Worm (Caenorhabditis elegans) whole organism, late embryonic: Measurements from ENCODE around the gene C28D4.18.

Experiments used
- C38D4.7 ChIP-seq: fragments of 200-800 bp; sonication (Bioruptor generic); optimal IDR thresholded peaks from 2 replicates; lab custom pipeline; 2018; ENCODE audit warnings: mild to moderate bottlenecking, missing genetic modification characterization, moderate library complexity, missing compliant biosample characterization
- F13H6.1 ChIP-seq: sonication (generic microtip); optimal IDR thresholded peaks from 2 replicates; lab custom pipeline; 2016; ENCODE audit warnings: missing genetic modification characterization, missing compliant biosample characterization
- K09A11.1 ChIP-seq: sonication (generic microtip); optimal IDR thresholded peaks from 2 replicates; lab custom pipeline; 2017; ENCODE audit warnings: antibody characterized with exemption, mild to moderate bottlenecking, missing genetic modification characterization, missing compliant biosample characterization; ENCODE audit not compliant: insufficient read depth
- T23F11.4 ChIP-seq: fragments of 200-800 bp; sonication (Bioruptor generic); optimal IDR thresholded peaks from 2 replicates; lab custom pipeline; 2018; ENCODE audit warnings: mild to moderate bottlenecking, missing genetic modification characterization, missing compliant biosample characterization
- Y22D7AL.16 ChIP-seq: sonication (generic microtip); optimal IDR thresholded peaks from 2 replicates; lab custom pipeline; 2016; ENCODE audit warnings: missing genetic modification characterization, missing compliant biosample characterization
- ahr-1 ChIP-seq: sonication (generic microtip); optimal IDR thresholded peaks from 2 replicates; lab custom pipeline; 2016; ENCODE audit warnings: missing genetic modification characterization, missing compliant biosample characterization
- ceh-14 ChIP-seq: sonication (generic microtip); optimal IDR thresholded peaks from 2 replicates; lab custom pipeline; 2016; ENCODE audit warnings: missing genotype, missing genetic modification characterization, missing compliant biosample characterization
- ceh-2 ChIP-seq: sonication (generic microtip); optimal IDR thresholded peaks from 2 replicates; lab custom pipeline; 2016; ENCODE audit warnings: missing genotype, missing genetic modification characterization, missing compliant biosample characterization
- ceh-22 ChIP-seq: sonication (generic microtip); optimal IDR thresholded peaks from 2 replicates; lab custom pipeline; 2017; ENCODE audit warnings: missing biosample characterization, missing genetic modification characterization
- ceh-24 ChIP-seq: sonication (generic microtip); optimal IDR thresholded peaks from 2 replicates; lab custom pipeline; 2016; ENCODE audit warnings: mild to moderate bottlenecking, missing genetic modification characterization, missing compliant biosample characterization
- ceh-30 ChIP-seq: fragments of 150-350 bp; optimal IDR thresholded peaks from 2 replicates; lab custom pipeline; 2014; ENCODE audit warnings: missing biosample characterization, missing genetic modification characterization
- ceh-31 ChIP-seq: sonication (generic microtip); optimal IDR thresholded peaks from 2 replicates; lab custom pipeline; 2016; ENCODE audit warnings: missing genetic modification characterization, missing compliant biosample characterization
- ceh-45 ChIP-seq: fragments of 200-800 bp; sonication (Bioruptor generic); IDR thresholded peaks from 2 replicates; pipeline ENCODE4 v1.3.6; 2022; ENCODE audit warnings: missing genetic modification reagents, missing genetic modification characterization, missing compliant biosample characterization
- ceh-9 ChIP-seq: sonication (generic microtip); optimal IDR thresholded peaks from 2 replicates; lab custom pipeline; 2016; ENCODE audit warnings: mild to moderate bottlenecking, missing genetic modification characterization, inconsistent platforms, missing compliant biosample characterization
- elt-2 ChIP-seq: sonication (generic microtip); optimal IDR thresholded peaks from 2 replicates; lab custom pipeline; 2016; ENCODE audit warnings: missing genetic modification reagents, missing genetic modification characterization, missing compliant biosample characterization
- elt-4 ChIP-seq: sonication (generic microtip); optimal IDR thresholded peaks from 2 replicates; lab custom pipeline; 2016; ENCODE audit warnings: missing genetic modification characterization, missing compliant biosample characterization
- ets-4 ChIP-seq: sonication (generic microtip); optimal IDR thresholded peaks from 2 replicates; lab custom pipeline; 2016; ENCODE audit warnings: missing genetic modification characterization, missing compliant biosample characterization
- fkh-10 ChIP-seq: fragments of 150-350 bp; optimal IDR thresholded peaks from 2 replicates; lab custom pipeline; 2014; ENCODE audit warnings: missing biosample characterization, missing genetic modification reagents, missing genetic modification characterization
- fkh-6 ChIP-seq: sonication (generic microtip); optimal IDR thresholded peaks from 2 replicates; lab custom pipeline; 2016; ENCODE audit warnings: missing genetic modification characterization, missing compliant biosample characterization
- hlh-13 ChIP-seq: fragments of 200-800 bp; sonication (Bioruptor generic); optimal IDR thresholded peaks from 2 replicates; lab custom pipeline; 2018; ENCODE audit warnings: mild to moderate bottlenecking, missing genetic modification characterization, missing compliant biosample characterization
- hlh-15 ChIP-seq: sonication (generic microtip); optimal IDR thresholded peaks from 2 replicates; lab custom pipeline; 2016; ENCODE audit warnings: missing genetic modification characterization, missing compliant biosample characterization
- hlh-30 ChIP-seq: sonication (generic microtip); optimal IDR thresholded peaks from 2 replicates; lab custom pipeline; 2017; ENCODE audit warnings: antibody characterized with exemption, missing genetic modification characterization, missing compliant biosample characterization; ENCODE audit not compliant: insufficient read depth
- hlh-8 ChIP-seq: sonication (generic microtip); optimal IDR thresholded peaks from 2 replicates; lab custom pipeline; 2016; ENCODE audit warnings: missing genotype, missing genetic modification characterization, missing compliant biosample characterization
- lin-11 ChIP-seq: fragments of 200-800 bp; sonication (Bioruptor generic); optimal IDR thresholded peaks from 2 replicates; lab custom pipeline; 2018; ENCODE audit warnings: mild to moderate bottlenecking, missing genetic modification characterization, missing compliant biosample characterization
- madf-2 ChIP-seq: sonication (generic microtip); optimal IDR thresholded peaks from 2 replicates; lab custom pipeline; 2017; ENCODE audit warnings: missing genetic modification characterization, missing compliant biosample characterization
- mec-3 ChIP-seq: sonication (generic microtip); optimal IDR thresholded peaks from 2 replicates; lab custom pipeline; 2016; ENCODE audit warnings: borderline replicate concordance, missing genetic modification characterization, missing compliant biosample characterization
- nfya-1 ChIP-seq: sonication (generic microtip); optimal IDR thresholded peaks from 2 replicates; lab custom pipeline; 2017; ENCODE audit warnings: missing genetic modification characterization, mild to moderate bottlenecking, missing compliant biosample characterization, antibody characterized with exemption, moderate library complexity
- nhr-11 ChIP-seq: fragments of 150-350 bp; optimal IDR thresholded peaks from 2 replicates; lab custom pipeline; 2014; ENCODE audit warnings: missing biosample characterization, missing genetic modification characterization
- nhr-232 ChIP-seq: sonication (generic microtip); optimal IDR thresholded peaks from 2 replicates; lab custom pipeline; 2016; ENCODE audit warnings: missing genetic modification characterization, missing compliant biosample characterization
- npax-4 ChIP-seq: sonication (generic microtip); optimal IDR thresholded peaks from 2 replicates; lab custom pipeline; 2016; ENCODE audit warnings: missing genetic modification characterization, missing compliant biosample characterization
- odd-2 ChIP-seq: sonication (generic microtip); optimal IDR thresholded peaks from 2 replicates; lab custom pipeline; 2017; ENCODE audit warnings: antibody characterized with exemption, mild to moderate bottlenecking, missing genetic modification characterization, missing compliant biosample characterization
- pag-3 ChIP-seq: sonication (generic microtip); optimal IDR thresholded peaks from 2 replicates; lab custom pipeline; 2016; ENCODE audit warnings: missing compliant biosample characterization, missing genetic modification characterization, borderline replicate concordance
- pax-1 ChIP-seq: fragments of 150-350 bp; optimal IDR thresholded peaks from 2 replicates; lab custom pipeline; 2014; ENCODE audit warnings: missing biosample characterization, missing genetic modification characterization
- pha-2 ChIP-seq: sonication (generic microtip); optimal IDR thresholded peaks from 2 replicates; lab custom pipeline; 2017; ENCODE audit warnings: mild to moderate bottlenecking, missing genetic modification characterization, missing compliant biosample characterization
- pha-4 ChIP-seq: fragments of 150-350 bp; optimal IDR thresholded peaks from 2 replicates; lab custom pipeline; 2018; ENCODE audit warnings: missing biosample characterization, missing genetic modification reagents, missing genetic modification characterization
- pqm-1 ChIP-seq: sonication (generic microtip); optimal IDR thresholded peaks from 2 replicates; lab custom pipeline; 2016; ENCODE audit warnings: missing genetic modification characterization, missing compliant biosample characterization
- pros-1 ChIP-seq: fragments of 150-350 bp; optimal IDR thresholded peaks from 2 replicates; lab custom pipeline; 2014; ENCODE audit warnings: missing biosample characterization, missing genetic modification reagents, missing genetic modification characterization
- ref-2 ChIP-seq: sonication (generic microtip); optimal IDR thresholded peaks from 2 replicates; lab custom pipeline; 2016; ENCODE audit warnings: missing genetic modification characterization, missing compliant biosample characterization
- sdc-2 ChIP-seq: sonication (generic microtip); optimal IDR thresholded peaks from 2 replicates; lab custom pipeline; 2016; ENCODE audit warnings: missing genotype, missing genetic modification characterization, missing compliant biosample characterization
- sox-2 ChIP-seq: fragments of 200-800 bp; sonication (Bioruptor generic); IDR thresholded peaks from 2 replicates; pipeline ENCODE4 v1.3.6; 2022; ENCODE audit warnings: missing genetic modification reagents, missing genetic modification characterization, missing compliant biosample characterization
- sox-4 ChIP-seq: sonication (generic microtip); optimal IDR thresholded peaks from 2 replicates; lab custom pipeline; 2017; ENCODE audit warnings: mild to moderate bottlenecking, missing genetic modification characterization, inconsistent platforms, missing compliant biosample characterization
- syd-9 ChIP-seq: sonication (generic microtip); optimal IDR thresholded peaks from 2 replicates; lab custom pipeline; 2016; ENCODE audit warnings: mild to moderate bottlenecking, missing genetic modification characterization, moderate library complexity, missing compliant biosample characterization
- tbx-2 ChIP-seq: sonication (generic microtip); optimal IDR thresholded peaks from 2 replicates; lab custom pipeline; 2016; ENCODE audit warnings: missing genetic modification characterization, missing compliant biosample characterization
- tbx-7 ChIP-seq: sonication (generic microtip); optimal IDR thresholded peaks from 2 replicates; lab custom pipeline; 2016; ENCODE audit warnings: missing genotype, missing genetic modification characterization, missing compliant biosample characterization
- unc-42 ChIP-seq: sonication (generic microtip); optimal IDR thresholded peaks from 2 replicates; lab custom pipeline; 2016; ENCODE audit warnings: missing genotype, missing genetic modification characterization, missing compliant biosample characterization
- unc-86 ChIP-seq: sonication (generic microtip); optimal IDR thresholded peaks from 2 replicates; lab custom pipeline; 2016; ENCODE audit warnings: missing genetic modification characterization, missing compliant biosample characterization

C28D4.18 gene

DNA sequence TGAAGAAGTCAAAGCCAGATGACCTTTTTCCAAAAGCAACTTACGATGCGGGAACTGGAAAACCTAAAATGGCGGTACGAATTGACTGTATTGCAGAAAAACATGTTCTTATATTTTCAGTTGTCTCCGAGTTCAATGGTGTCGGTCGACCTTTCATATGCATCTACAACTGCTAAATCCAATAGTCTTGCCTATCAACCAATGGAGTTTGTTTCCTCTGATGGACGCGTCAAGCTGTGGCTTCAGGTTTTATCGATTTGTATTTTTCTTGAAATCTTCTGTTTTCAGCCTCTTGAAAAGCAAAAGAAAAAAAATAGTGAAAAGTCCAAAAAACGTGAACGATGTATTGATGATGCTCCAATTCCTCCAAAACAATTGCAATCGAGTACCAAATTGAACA lies 10.8 kb upstream of the C28D4.18 start:
- no peak for TF ChIP-seq Y22D7AL.16 (tag; lab: Kevin White, UChicago)
- no peak for TF ChIP-seq lin-11 (tag; lab: Kevin White, UChicago)
- no peak for TF ChIP-seq elt-2
- no peak for TF ChIP-seq unc-42 (tag; lab: Kevin White, UChicago)
- no peak for TF ChIP-seq fkh-10 (GFP tag; lab: Kevin White, UChicago)

DNA sequence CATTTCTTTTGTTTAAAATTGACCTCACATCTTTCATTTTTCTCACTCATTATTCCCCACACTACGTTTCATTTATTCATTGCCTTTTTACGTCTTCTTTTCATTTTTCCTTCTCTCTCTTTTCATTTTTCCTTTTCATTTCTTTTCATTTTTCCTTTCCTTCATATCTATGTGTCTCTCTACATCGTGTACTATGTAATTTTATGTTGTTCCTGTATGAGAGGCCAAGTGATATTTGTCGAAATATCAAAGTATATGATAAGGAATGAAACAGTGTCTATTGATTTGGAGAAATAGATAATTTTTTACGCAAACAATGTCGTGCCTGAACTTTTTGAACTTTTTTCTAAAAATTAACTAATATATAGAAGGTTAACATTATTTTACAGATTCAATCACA lies 8.6 kb upstream of the C28D4.18 start:
- TF ChIP-seq ets-4 (tag; lab: Kevin White, UChicago) (no peak), unc-42 (tag; lab: Kevin White, UChicago) (no peak), sdc-2 (tag; lab: Kevin White, UChicago) (no peak), elt-2 (peak; percentile 33)

DNA sequence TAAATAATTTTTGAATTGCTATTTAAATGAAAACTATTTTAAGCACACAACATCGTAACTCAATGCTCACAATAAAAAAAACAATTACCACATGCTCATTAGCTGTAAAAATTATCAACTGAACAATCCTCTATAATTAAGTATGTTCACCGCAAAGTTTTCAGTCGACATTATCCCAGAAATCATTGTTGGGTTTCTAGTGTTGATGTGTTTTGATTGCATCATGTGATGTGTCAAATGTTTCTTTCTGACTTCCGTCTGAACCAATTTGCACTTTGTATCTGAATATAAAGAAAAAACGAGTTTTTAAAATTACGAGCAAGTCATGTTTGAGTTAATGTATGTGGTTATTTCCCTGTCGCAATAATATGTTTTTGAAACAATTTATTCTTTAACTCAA lies 7.2 kb upstream of the C28D4.18 start:
- no peak for TF ChIP-seq ceh-31 (tag; lab: Kevin White, UChicago)
- TF ChIP-seq sox-2 (GFP tag; lab: Robert Waterston, UW) = no peak
- TF ChIP-seq ahr-1 (tag; lab: Kevin White, UChicago) = no peak
- TF ChIP-seq ceh-9 = no peak
- TF ChIP-seq madf-2 (tag; lab: Kevin White, UChicago) = no peak
- TF ChIP-seq ceh-2 (tag; lab: Kevin White, UChicago) = no peak
- no peak for TF ChIP-seq tbx-2 (tag; lab: Kevin White, UChicago)
- TF ChIP-seq sox-4 = no peak
- TF ChIP-seq pag-3 (tag; lab: Kevin White, UChicago) = no peak

DNA sequence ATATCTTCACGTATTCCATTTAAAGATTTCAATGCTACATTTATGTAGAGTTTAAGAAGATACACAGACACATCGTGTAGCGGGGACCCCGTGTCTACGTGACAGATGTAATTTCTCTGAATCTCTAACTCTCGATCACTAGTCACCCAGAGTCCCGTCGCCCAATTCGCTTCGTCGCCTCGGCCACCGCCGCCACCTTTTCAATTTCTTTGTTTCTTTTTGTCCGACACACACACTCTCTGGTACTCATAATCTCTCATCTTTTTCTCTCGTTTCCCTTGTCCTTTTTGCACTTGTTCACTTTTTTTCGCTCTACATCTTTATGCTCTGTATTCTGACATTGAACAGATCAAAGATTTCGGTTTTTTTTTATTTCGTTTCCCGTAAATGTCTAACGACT lies 6.7 kb upstream of the C28D4.18 start:
- TF ChIP-seq fkh-6 (tag; lab: Kevin White, UChicago) (no peak), mec-3 (tag; lab: Kevin White, UChicago) (no peak), syd-9 (peak; percentile 22), pros-1 (tag; lab: Kevin White, UChicago) (no peak), pax-1 (tag; lab: Kevin White, UChicago) (no peak), ceh-24 (tag; lab: Kevin White, UChicago) (no peak), ets-4 (tag; lab: Kevin White, UChicago) (no peak), tbx-2 (tag; lab: Kevin White, UChicago) (peak; percentile 73), ceh-9 (no peak), madf-2 (tag; lab: Kevin White, UChicago) (no peak), hlh-13 (no peak), K09A11.1 (tag; lab: Kevin White, UChicago) (no peak), ceh-30 (tag; lab: Kevin White, UChicago) (no peak), ref-2 (tag; lab: Kevin White, UChicago) (no peak), pqm-1 (tag; lab: Kevin White, UChicago) (no peak), hlh-30 (tag; lab: Kevin White, UChicago) (no peak), ceh-22 (tag; lab: Kevin White, UChicago) (no peak), odd-2 (tag; lab: Kevin White, UChicago) (no peak), elt-4 (tag; lab: Kevin White, UChicago) (no peak), npax-4 (tag; lab: Kevin White, UChicago) (no peak), pha-4 (tag; lab: Kevin White, UChicago) (no peak), fkh-10 (GFP tag; lab: Kevin White, UChicago) (no peak), tbx-7 (no peak), F13H6.1 (peak; percentile 17), pag-3 (tag; lab: Kevin White, UChicago) (no peak), nhr-11 (no peak), C38D4.7 (GFP tag; lab: Kevin White, UChicago) (no peak), ceh-45 (GFP tag; lab: Robert Waterston, UW) (no peak), nfya-1 (tag; lab: Kevin White, UChicago) (peak; percentile 77), T23F11.4 (GFP tag; lab: Kevin White, UChicago) (no peak), sdc-2 (tag; lab: Kevin White, UChicago) (no peak), hlh-8 (peak; percentile 49), ceh-31 (tag; lab: Kevin White, UChicago) (peak; percentile 69), nhr-232 (tag; lab: Kevin White, UChicago) (no peak), sox-4 (no peak), sox-2 (GFP tag; lab: Robert Waterston, UW) (no peak), ceh-14 (tag; lab: Kevin White, UChicago) (peak; percentile 12), unc-86 (tag; lab: Kevin White, UChicago) (no peak), hlh-15 (tag; lab: Kevin White, UChicago) (no peak), pha-2 (no peak)
